Worm (Caenorhabditis elegans) whole organism, mixed stage, embryonic: ENCODE measurements around the gene F14D7.3.

Experiments used
- elt-3 ChIP-seq: fragments of 150-350 bp; optimal IDR thresholded peaks from 2 replicates; lab custom pipeline; 2014; ENCODE audit warnings: missing biosample characterization, missing genetic modification characterization
- lin-13 ChIP-seq: fragments of 150-350 bp; optimal IDR thresholded peaks from 2 replicates; lab custom pipeline; 2014; ENCODE audit warnings: missing biosample characterization, missing genetic modification characterization
- lsy-2 ChIP-seq: fragments of 150-350 bp; optimal IDR thresholded peaks from 2 replicates; lab custom pipeline; 2014; ENCODE audit warnings: missing biosample characterization, missing genetic modification characterization
- nhr-28 ChIP-seq: fragments of 150-350 bp; optimal IDR thresholded peaks from 2 replicates; lab custom pipeline; 2014; ENCODE audit warnings: missing biosample characterization, missing genetic modification characterization
- pha-4 ChIP-seq: fragments of 150-350 bp; optimal IDR thresholded peaks from 2 replicates; lab custom pipeline; 2018; ENCODE audit warnings: missing biosample characterization, missing genetic modification reagents, missing genetic modification characterization
- snpc-4 ChIP-seq: fragments of 150-350 bp; optimal IDR thresholded peaks from 2 replicates; lab custom pipeline; 2014; ENCODE audit warnings: missing biosample characterization, missing genetic modification characterization
- sptf-1 ChIP-seq: sonication (generic microtip); optimal IDR thresholded peaks from 2 replicates; lab custom pipeline; 2017; ENCODE audit warnings: mild to moderate bottlenecking, missing genetic modification characterization, moderate library complexity, missing compliant biosample characterization
- unc-39 ChIP-seq: fragments of 150-350 bp; optimal IDR thresholded peaks from 2 replicates; lab custom pipeline; 2014; ENCODE audit warnings: missing biosample characterization, missing genetic modification characterization

ce11 chrV:14260831-14261230 lies 35.8 kb upstream of the F14D7.3 start, which contains the start of gene F40G12.2:
- TF ChIP-seq lin-13 (tag; lab: Kevin White, UChicago) (no peak), nhr-28 (tag; lab: Kevin White, UChicago) (no peak), sptf-1 (tag; lab: Kevin White, UChicago) (no peak), lsy-2 (tag; lab: Kevin White, UChicago) (no peak), unc-39 (tag; lab: Kevin White, UChicago) (no peak), snpc-4 (no peak), elt-3 (no peak), pha-4 (tag; lab: Kevin White, UChicago) (no peak)
